Worm (Caenorhabditis elegans) whole organism, young adult: Measurements from ENCODE around the gene fbxa-141.

Source experiments
- B0035.1 ChIP-seq: sonication (generic microtip); optimal IDR thresholded peaks from 2 replicates; lab custom pipeline; 2016; ENCODE audit warnings: missing genetic modification characterization, mild to moderate bottlenecking, missing compliant biosample characterization, missing genotype, missing genetic modification reagents
- B0261.1 ChIP-seq: sonication (generic microtip); optimal IDR thresholded peaks from 2 replicates; lab custom pipeline; 2016; ENCODE audit warnings: mild to moderate bottlenecking, missing genetic modification characterization, moderate library complexity, missing compliant biosample characterization
- B0336.3 ChIP-seq: fragments of 200-800 bp; sonication (Bioruptor generic); IDR thresholded peaks from 2 replicates; pipeline ENCODE4 v1.3.6; 2022; ENCODE audit warnings: missing genetic modification characterization, missing compliant biosample characterization
- F22D6.2 ChIP-seq: sonication (generic microtip); optimal IDR thresholded peaks from 2 replicates; lab custom pipeline; 2016; ENCODE audit warnings: mild to moderate bottlenecking, missing genetic modification characterization, missing compliant biosample characterization
- F23B12.7 ChIP-seq: sonication (generic microtip); optimal IDR thresholded peaks from 2 replicates; lab custom pipeline; 2017; ENCODE audit warnings: missing genetic modification characterization, mild to moderate bottlenecking, missing compliant biosample characterization, antibody characterized with exemption, moderate library complexity; ENCODE audit not compliant: insufficient read depth
- F37B4.10 ChIP-seq: fragments of 200-800 bp; sonication (Bioruptor generic); IDR thresholded peaks from 2 replicates; pipeline ENCODE4 v1.3.6; 2022; ENCODE audit warnings: missing genetic modification characterization, missing compliant biosample characterization
- F55B11.4 ChIP-seq: sonication (generic microtip); optimal IDR thresholded peaks from 2 replicates; lab custom pipeline; 2016; ENCODE audit warnings: missing compliant biosample characterization, missing genetic modification characterization, borderline replicate concordance; ENCODE audit not compliant: insufficient read depth
- T07F8.4 ChIP-seq: sonication (generic microtip); optimal IDR thresholded peaks from 2 replicates; lab custom pipeline; 2016; ENCODE audit warnings: mild to moderate bottlenecking, missing genetic modification characterization, moderate library complexity, missing compliant biosample characterization
- T26A5.8 ChIP-seq: sonication (generic microtip); optimal IDR thresholded peaks from 2 replicates; lab custom pipeline; 2016; ENCODE audit warnings: missing genetic modification characterization, missing compliant biosample characterization
- Y56A3A.18 ChIP-seq: fragments of 200-800 bp; sonication (Bioruptor generic); IDR thresholded peaks from 2 replicates; pipeline ENCODE4 v1.3.6; 2022; ENCODE audit warnings: missing genetic modification reagents, missing genetic modification characterization, missing compliant biosample characterization
- Y67H2A.10 ChIP-seq: fragments of 200-800 bp; sonication (Bioruptor generic); conservative IDR thresholded peaks from 2 replicates; pipeline ENCODE4 v1.3.6; 2022; ENCODE audit warnings: missing genetic modification reagents, missing genetic modification characterization, missing compliant biosample characterization
- Y95B8A.8 ChIP-seq: fragments of 200-800 bp; sonication (Bioruptor generic); IDR thresholded peaks from 2 replicates; pipeline ENCODE4 v1.3.6; 2022; ENCODE audit warnings: missing genetic modification reagents, missing genetic modification characterization, missing compliant biosample characterization
- aptf-3 ChIP-seq: fragments of 200-800 bp; sonication (Bioruptor generic); IDR thresholded peaks from 2 replicates; pipeline ENCODE4 v1.3.6; 2022; ENCODE audit warnings: missing genetic modification characterization, missing compliant biosample characterization
- attf-5 ChIP-seq: fragments of 200-800 bp; sonication (Bioruptor generic); optimal IDR thresholded peaks from 2 replicates; lab custom pipeline; 2018; ENCODE audit warnings: mild to moderate bottlenecking, missing genetic modification characterization, missing compliant biosample characterization
- ccch-3 ChIP-seq: fragments of 200-800 bp; sonication (Bioruptor generic); optimal IDR thresholded peaks from 2 replicates; lab custom pipeline; 2018; ENCODE audit warnings: mild to moderate bottlenecking, missing genetic modification characterization, missing compliant biosample characterization
- cebp-1 ChIP-seq, 2 experiments: fragments of 200-800 bp in 1 of 2; sonication (Bioruptor generic) in 1 of 2; sonication (generic microtip) in 1 of 2; IDR thresholded peaks in 1 of 2; optimal IDR thresholded peaks in 1 of 2; 2 replicates each; pipeline versions ENCODE4 v1.3.6 to Lab custom; 2017 to 2022; ENCODE audit warnings: missing compliant biosample characterization in 2 of 2, missing genetic modification characterization in 2 of 2, mild to moderate bottlenecking in 1 of 2, missing genetic modification reagents in 1 of 2, moderate library complexity in 1 of 2
- ceh-27 ChIP-seq: fragments of 200-800 bp; sonication (Bioruptor generic); optimal IDR thresholded peaks from 2 replicates; lab custom pipeline; 2018; ENCODE audit warnings: mild to moderate bottlenecking, missing genetic modification characterization, moderate library complexity, missing compliant biosample characterization
- ceh-91 ChIP-seq: fragments of 200-800 bp; sonication (Bioruptor generic); IDR thresholded peaks from 2 replicates; pipeline ENCODE4 v1.3.6; 2022; ENCODE audit warnings: missing genetic modification reagents, missing genetic modification characterization, missing compliant biosample characterization
- dpl-1 ChIP-seq: fragments of 150-350 bp; optimal IDR thresholded peaks from 2 replicates; lab custom pipeline; 2014; ENCODE audit warnings: missing biosample characterization, missing genetic modification reagents, missing genetic modification characterization
- efl-1 ChIP-seq: fragments of 150-350 bp; optimal IDR thresholded peaks from 2 replicates; lab custom pipeline; 2014; ENCODE audit warnings: missing biosample characterization, missing genetic modification reagents, missing genetic modification characterization
- egrh-3 ChIP-seq: fragments of 200-800 bp; sonication (Bioruptor generic); IDR thresholded peaks from 2 replicates; pipeline ENCODE4 v1.3.6; 2022; ENCODE audit warnings: missing genetic modification reagents, missing genetic modification characterization, missing compliant biosample characterization
- hlh-26 ChIP-seq: fragments of 200-800 bp; sonication (Bioruptor generic); conservative IDR thresholded peaks from 2 replicates; pipeline ENCODE4 v1.3.6; 2022; ENCODE audit warnings: missing genetic modification reagents, missing genetic modification characterization, missing compliant biosample characterization
- hmg-20 ChIP-seq: fragments of 200-800 bp; sonication (Bioruptor generic); IDR thresholded peaks from 2 replicates; pipeline ENCODE4 v1.3.6; 2022; ENCODE audit warnings: missing genetic modification reagents, missing genetic modification characterization, missing compliant biosample characterization
- hsf-1 ChIP-seq: fragments of 200-800 bp; sonication (Bioruptor generic); IDR thresholded peaks from 2 replicates; pipeline ENCODE4 v1.3.6; 2022; ENCODE audit warnings: missing genetic modification reagents, missing genetic modification characterization, missing compliant biosample characterization
- lag-1 ChIP-seq: fragments of 200-800 bp; sonication (Bioruptor generic); IDR thresholded peaks from 2 replicates; pipeline ENCODE4 v1.3.6; 2022; ENCODE audit warnings: missing genetic modification reagents, missing genetic modification characterization, missing compliant biosample characterization
- lin-26 ChIP-seq: fragments of 200-800 bp; sonication (Bioruptor generic); IDR thresholded peaks from 2 replicates; pipeline ENCODE4 v1.3.6; 2022; ENCODE audit warnings: missing genetic modification reagents, missing genetic modification characterization, missing compliant biosample characterization
- lin-40 ChIP-seq: sonication (generic microtip); optimal IDR thresholded peaks from 2 replicates; lab custom pipeline; 2016; ENCODE audit warnings: missing genetic modification characterization, mild to moderate bottlenecking, missing compliant biosample characterization, missing genotype, missing genetic modification reagents
- lir-1 ChIP-seq: fragments of 200-800 bp; sonication (Bioruptor generic); conservative IDR thresholded peaks from 2 replicates; pipeline ENCODE4 v1.3.6; 2022; ENCODE audit warnings: missing genetic modification reagents, missing genetic modification characterization, missing compliant biosample characterization
- nhr-120 ChIP-seq: fragments of 200-800 bp; sonication (Bioruptor generic); IDR thresholded peaks from 2 replicates; pipeline ENCODE4 v1.3.6; 2022; ENCODE audit warnings: missing genetic modification characterization, missing compliant biosample characterization
- nhr-80 ChIP-seq: sonication (generic microtip); optimal IDR thresholded peaks from 2 replicates; lab custom pipeline; 2016; ENCODE audit warnings: missing genetic modification characterization, missing compliant biosample characterization
- repo-1 ChIP-seq: sonication (generic microtip); optimal IDR thresholded peaks from 2 replicates; lab custom pipeline; 2017; ENCODE audit warnings: mild to moderate bottlenecking, missing genetic modification characterization, missing compliant biosample characterization
- sea-2 ChIP-seq: fragments of 200-800 bp; sonication (Bioruptor generic); IDR thresholded peaks from 2 replicates; pipeline ENCODE4 v1.3.6; 2022; ENCODE audit warnings: missing genetic modification characterization, missing compliant biosample characterization
- snpc-1.3 ChIP-seq: sonication (generic microtip); optimal IDR thresholded peaks from 2 replicates; lab custom pipeline; 2017; ENCODE audit warnings: missing genetic modification characterization, mild to moderate bottlenecking, missing compliant biosample characterization, antibody characterized with exemption, moderate library complexity, missing genotype, missing genetic modification reagents; ENCODE audit not compliant: insufficient read depth
- snpc-4 ChIP-seq, 5 experiments: fragments of 150-350 bp in 1 of 5; sonication (generic microtip) in 4 of 5; optimal IDR thresholded peaks; 2 replicates each; lab custom pipeline; 2014 to 2018; ENCODE audit warnings: missing genetic modification characterization in 5 of 5, missing biosample characterization in 3 of 5, antibody characterized with exemption in 2 of 5, mild to moderate bottlenecking in 2 of 5, missing compliant biosample characterization in 2 of 5, missing genotype in 2 of 5, moderate library complexity in 2 of 5, missing genetic modification reagents in 1 of 5
- somi-1 ChIP-seq: fragments of 200-800 bp; sonication (Bioruptor generic); optimal IDR thresholded peaks from 2 replicates; lab custom pipeline; 2018; ENCODE audit warnings: mild to moderate bottlenecking, missing genetic modification characterization, missing compliant biosample characterization
- sptf-2 ChIP-seq: fragments of 200-800 bp; sonication (Bioruptor generic); optimal IDR thresholded peaks from 2 replicates; lab custom pipeline; 2018; ENCODE audit warnings: mild to moderate bottlenecking, missing genetic modification characterization, missing compliant biosample characterization
- unc-62 ChIP-seq: fragments of 150-350 bp; optimal IDR thresholded peaks from 2 replicates; lab custom pipeline; 2014; ENCODE audit warnings: missing biosample characterization, missing genetic modification reagents, missing genetic modification characterization
- zfh-2 ChIP-seq: fragments of 200-800 bp; sonication (Bioruptor generic); conservative IDR thresholded peaks from 2 replicates; pipeline ENCODE4 v1.3.6; 2022; ENCODE audit warnings: missing genetic modification reagents, missing genetic modification characterization, missing compliant biosample characterization

The fbxa-141 gene

DNA sequence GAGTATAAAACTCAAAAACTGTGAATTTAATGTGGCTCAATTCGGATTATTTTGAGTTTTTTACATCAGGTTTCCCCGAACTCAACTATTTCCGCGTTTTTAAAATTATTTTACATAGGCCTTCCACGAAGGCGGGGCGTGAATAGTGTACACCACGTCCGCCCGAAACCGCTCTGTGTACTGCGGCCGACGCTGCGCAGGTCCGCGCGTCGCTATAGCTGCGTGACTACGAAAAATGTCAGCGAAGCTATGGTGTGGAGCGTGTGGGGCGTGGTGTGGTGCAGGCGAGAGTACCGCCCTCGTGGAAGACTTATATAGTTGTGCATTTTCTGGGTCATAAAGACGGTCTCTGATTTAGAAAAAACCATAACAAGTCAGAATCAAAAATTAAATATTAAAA, 5.1 kb upstream of the fbxa-141 start:
- TF ChIP-seq snpc-4 (GFP tag; optimal IDR thresholded peaks at IDR 0.05; lab: Kevin White, UChicago): no peak
- peak in 2 of 4 experiments; percentile 41 to 66 for TF ChIP-seq snpc-4 (tag; optimal IDR thresholded peaks at IDR 0.05; lab: Kevin White, UChicago)
- no peak for TF ChIP-seq aptf-3 (GFP tag; lab: Robert Waterston, UW)
- TF ChIP-seq zfh-2 (GFP tag; lab: Robert Waterston, UW): peak; percentile 60; the same call in 1 of the 2 replicates

DNA sequence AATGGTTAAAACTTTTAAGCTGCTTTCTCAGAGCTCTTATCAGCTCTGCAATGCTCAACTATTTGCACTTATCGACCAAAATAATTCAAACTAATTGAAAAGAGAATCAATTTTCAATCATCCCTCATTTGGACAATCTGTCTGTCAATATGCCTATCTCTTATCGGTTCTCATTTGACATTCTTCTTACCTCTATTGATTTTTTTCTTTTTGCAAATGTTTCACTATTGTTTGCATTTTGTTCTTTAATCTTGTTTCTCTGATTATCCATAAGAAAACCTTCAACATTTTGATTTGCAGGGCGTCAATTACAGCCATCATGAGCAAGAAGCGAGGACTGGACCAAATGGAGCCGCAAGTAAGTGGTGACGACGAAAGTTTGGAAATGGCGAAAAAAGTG, 3.8 kb upstream of the fbxa-141 start, which contains the start of gene D1025.10:
Gene D1025.10, plus strand, starts transcription at position 301 of the 400 bp plus-strand sequence.
- TF ChIP-seq ceh-91: no peak
- TF ChIP-seq hlh-26 (GFP tag; lab: Robert Waterston, UW): no peak
- TF ChIP-seq efl-1: no peak
- TF ChIP-seq nhr-80 (tag; lab: Kevin White, UChicago): peak; percentile 20
- no peak for TF ChIP-seq lir-1 (GFP tag; lab: Robert Waterston, UW)
- TF ChIP-seq hmg-20 (GFP tag; lab: Robert Waterston, UW): no peak
- no peak for TF ChIP-seq Y67H2A.10 (GFP tag; lab: Robert Waterston, UW)

DNA sequence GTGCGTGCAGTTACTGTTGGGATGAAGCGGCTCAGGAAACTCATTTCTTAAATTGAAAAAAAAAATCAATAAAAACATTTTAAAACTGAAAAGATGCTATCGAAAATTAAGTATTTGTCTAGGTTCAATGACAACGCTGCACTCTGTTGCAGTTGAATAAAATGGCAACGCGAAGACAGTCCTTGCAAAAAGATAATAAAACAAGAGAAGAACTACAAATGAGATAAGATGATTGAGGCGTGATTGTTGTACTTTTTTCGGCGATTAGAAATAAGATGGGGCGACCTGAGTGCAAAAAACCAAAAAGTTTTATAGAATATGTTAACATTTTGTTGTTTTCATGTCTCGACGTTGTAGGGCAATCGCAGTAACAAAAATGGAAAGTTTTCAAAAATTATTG, 2.3 kb upstream of the fbxa-141 start, which contains the start of gene gcsh-1:
Gene gcsh-1, minus strand, starts transcription at position 46 of the 400 bp plus-strand sequence.
- TF ChIP-seq snpc-4 (GFP tag; optimal IDR thresholded peaks at IDR 0.05; lab: Kevin White, UChicago): no peak
- TF ChIP-seq snpc-4 (tag; optimal IDR thresholded peaks at IDR 0.05; lab: Kevin White, UChicago): no peak
- TF ChIP-seq lin-40: no peak
- no peak for TF ChIP-seq hmg-20 (GFP tag; lab: Robert Waterston, UW)
- TF ChIP-seq ccch-3 (GFP tag; lab: Kevin White, UChicago): no peak
- peak; percentile 66 for TF ChIP-seq nhr-80 (tag; lab: Kevin White, UChicago)
- no peak for TF ChIP-seq F55B11.4 (tag; lab: Kevin White, UChicago)

DNA sequence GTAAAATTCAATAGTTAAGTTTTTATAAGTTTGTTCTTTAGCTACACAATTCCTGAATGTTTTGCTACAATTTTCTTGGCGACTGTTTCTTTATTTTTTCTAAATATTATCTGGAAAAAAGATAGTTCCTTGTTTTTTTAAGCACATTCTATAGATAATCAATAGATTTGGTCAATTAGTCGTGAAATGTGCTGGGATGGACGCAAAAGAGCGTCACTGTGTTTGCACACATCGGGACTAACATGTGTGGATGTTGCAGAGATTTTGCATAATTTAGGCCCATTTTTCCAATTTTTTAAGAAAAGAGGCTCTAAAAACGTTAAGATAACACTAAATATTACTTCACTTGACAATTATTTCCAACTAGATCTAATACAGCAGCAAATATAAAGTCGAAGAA, 745 bp upstream of the fbxa-141 start:
- TF ChIP-seq T07F8.4 (tag; lab: Kevin White, UChicago) (no peak), F23B12.7 (tag; lab: Kevin White, UChicago) (no peak), sptf-2 (GFP tag; lab: Kevin White, UChicago) (no peak), ceh-27 (GFP tag; lab: Kevin White, UChicago) (no peak), B0035.1 (tag; lab: Kevin White, UChicago) (no peak), egrh-3 (GFP tag; lab: Robert Waterston, UW) (no peak), B0261.1 (tag; lab: Kevin White, UChicago) (no peak), unc-62 (GFP tag; lab: Kevin White, UChicago) (no peak)

DNA sequence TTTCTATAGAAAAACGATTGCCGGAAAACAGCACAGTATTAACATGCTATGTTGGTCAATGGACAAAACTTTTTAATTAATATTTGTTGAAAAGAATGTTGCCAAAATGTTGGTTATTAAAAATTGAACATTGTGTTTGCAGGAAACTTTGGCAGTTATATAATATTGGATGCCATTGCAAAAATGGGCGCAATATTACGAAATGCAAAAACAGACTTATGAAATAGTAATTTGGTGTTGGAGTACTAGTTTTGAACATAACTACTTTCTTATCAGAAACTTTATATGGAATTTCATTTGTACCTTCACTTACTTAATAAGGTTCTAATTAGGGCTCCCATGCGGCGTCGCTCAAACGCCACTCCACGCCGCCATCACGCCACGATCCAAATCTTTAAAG, 2.4 kb downstream of the fbxa-141 start:
- TF ChIP-seq T26A5.8 (tag; lab: Kevin White, UChicago) (no peak), hsf-1 (no peak), nhr-120 (GFP tag; lab: Robert Waterston, UW) (no peak), B0035.1 (tag; lab: Kevin White, UChicago) (no peak), Y56A3A.18 (GFP tag; lab: Robert Waterston, UW) (no peak)

DNA sequence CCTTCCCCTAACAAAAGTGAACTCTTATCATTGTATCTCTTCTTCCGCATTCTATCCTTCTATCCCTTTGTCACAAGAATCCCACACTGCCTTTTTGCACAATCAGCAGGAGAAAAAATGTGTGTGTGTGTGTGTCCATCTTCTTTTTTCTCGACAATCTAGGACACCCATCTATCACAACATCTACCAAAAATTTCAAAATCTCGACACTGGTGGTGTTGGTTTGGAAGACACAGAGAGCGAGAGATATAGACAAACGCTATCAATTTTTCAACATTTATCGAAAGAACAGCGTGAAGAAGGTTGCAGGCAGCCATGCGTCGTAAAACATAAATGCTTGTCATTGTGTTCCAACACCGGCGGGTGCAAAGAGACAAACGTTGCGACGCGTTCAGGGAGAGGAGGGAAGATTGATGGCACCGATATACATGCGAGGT, 3.9 kb downstream of the fbxa-141 start:
- no peak for TF ChIP-seq B0336.3
- TF ChIP-seq F37B4.10 (GFP tag; lab: Robert Waterston, UW): no peak
- TF ChIP-seq F22D6.2 (tag; lab: Kevin White, UChicago): no peak
- no peak for TF ChIP-seq sea-2 (GFP tag; lab: Robert Waterston, UW)
- no peak for TF ChIP-seq Y67H2A.10 (GFP tag; lab: Robert Waterston, UW)
- TF ChIP-seq somi-1: peak; percentile 39
- no peak for TF ChIP-seq dpl-1
- TF ChIP-seq cebp-1 (GFP tag; IDR thresholded peaks at IDR 0.05; lab: Robert Waterston, UW): no peak
- TF ChIP-seq cebp-1 (tag; optimal IDR thresholded peaks at IDR 0.05; lab: Kevin White, UChicago): peak; percentile 45
- TF ChIP-seq lag-1 (GFP tag; lab: Robert Waterston, UW): no peak
- TF ChIP-seq repo-1 (tag; lab: Kevin White, UChicago): no peak
- TF ChIP-seq snpc-1.3 (tag; lab: Kevin White, UChicago): no peak
- TF ChIP-seq lin-26 (GFP tag; lab: Robert Waterston, UW): no peak
- no peak for TF ChIP-seq Y95B8A.8
- 0 out of 2 replicates have a peak, but pooled peaks have one; percentile 18 for TF ChIP-seq zfh-2 (GFP tag; lab: Robert Waterston, UW)
- TF ChIP-seq attf-5 (GFP tag; lab: Kevin White, UChicago): no peak
